Worm (Caenorhabditis elegans): ENCODE data around the gene oac-57.

ce11 chrIV:12274365-12274764, 33.3 kb downstream of the oac-57 start:
- TF ChIP-seq hlh-4 (tag; optimal IDR thresholded peaks at IDR 0.05), result no peak
- no peak for TF ChIP-seq alr-1 (tag; optimal IDR thresholded peaks at IDR 0.05; ENCODE audit: borderline replicate concordance)
- no peak for TF ChIP-seq nhr-12 (tag; optimal IDR thresholded peaks at IDR 0.05)
- no peak for TF ChIP-seq sup-37 (GFP tag; optimal IDR thresholded peaks at IDR 0.05)
